Worm (Caenorhabditis elegans): ENCODE data around the gene F25E5.1.

F25E5.1 gene

DNA sequence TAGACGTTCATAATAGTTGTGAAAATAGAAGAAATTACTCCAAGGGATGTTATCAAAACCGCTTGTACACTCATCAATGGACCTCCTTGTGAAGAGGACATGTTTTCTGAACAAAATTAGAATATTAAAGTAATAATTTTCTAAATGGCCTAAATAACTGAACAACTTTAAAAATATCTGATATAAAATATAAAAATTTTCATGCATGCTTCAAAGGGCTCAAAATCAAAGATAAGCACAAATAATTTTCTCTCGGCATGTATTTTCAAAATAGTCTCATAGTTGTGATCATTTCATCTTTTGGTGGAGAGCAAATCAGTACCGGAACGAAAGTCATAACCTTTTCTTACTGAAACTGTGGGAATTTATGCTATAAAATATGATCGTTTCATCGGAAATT, 19.3 kb downstream of the F25E5.1 start, which contains the start of gene srbc-8:
srbc-8 (minus strand) TSS at position 101 of the 400 bp plus-strand sequence.
- no peak for TF ChIP-seq ceh-82 (tag; optimal IDR thresholded peaks at IDR 0.05)
- TF ChIP-seq efl-1 (optimal IDR thresholded peaks at IDR 0.05), result no peak
- peak in 1 of 2 experiments; percentile 22 for TF ChIP-seq efl-1 (GFP tag; optimal IDR thresholded peaks at IDR 0.05 in 1 of 2)

DNA sequence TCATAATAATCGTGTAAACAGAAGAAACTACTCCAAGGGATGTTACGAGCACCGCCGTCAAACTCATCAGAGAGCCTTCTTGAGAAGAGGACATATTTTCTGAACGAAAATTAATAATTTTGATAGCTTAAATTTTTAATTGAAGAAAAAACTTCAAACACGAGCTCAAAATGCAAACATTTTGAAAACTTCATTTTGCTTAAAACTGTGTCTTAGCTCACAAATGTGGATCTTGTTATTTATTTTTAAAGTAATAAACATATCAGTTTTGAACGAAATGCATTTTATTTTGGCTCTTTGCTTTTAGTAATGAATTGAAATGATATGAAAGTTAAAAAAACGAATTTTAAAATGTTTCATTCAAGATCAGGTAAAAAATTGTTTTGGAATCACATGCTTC, 21.8 kb downstream of the F25E5.1 start, which contains the start of gene srbc-7:
srbc-7 (minus strand) TSS at position 101 of the 400 bp plus-strand sequence.
- TF ChIP-seq mdl-1 (tag; optimal IDR thresholded peaks at IDR 0.05) (no peak), ztf-4 (tag; optimal IDR thresholded peaks at IDR 0.05) (no peak), elt-3 (tag; optimal IDR thresholded peaks at IDR 0.05) (no peak), nhr-71 (tag; optimal IDR thresholded peaks at IDR 0.05) (no peak), C04F5.9 (tag; optimal IDR thresholded peaks at IDR 0.05) (no peak), tbx-2 (tag; optimal IDR thresholded peaks at IDR 0.05) (no peak), ama-1 (optimal IDR thresholded peaks at IDR 0.05) (no peak), nhr-12 (tag; optimal IDR thresholded peaks at IDR 0.05) (no peak), isw-1 (GFP tag; IDR thresholded peaks at IDR 0.05) (no peak), fkh-10 (GFP tag; optimal IDR thresholded peaks at IDR 0.05) (no peak), ceh-8 (GFP tag; optimal IDR thresholded peaks at IDR 0.05) (no peak), nhr-11 (tag; optimal IDR thresholded peaks at IDR 0.05) (no peak)

DNA sequence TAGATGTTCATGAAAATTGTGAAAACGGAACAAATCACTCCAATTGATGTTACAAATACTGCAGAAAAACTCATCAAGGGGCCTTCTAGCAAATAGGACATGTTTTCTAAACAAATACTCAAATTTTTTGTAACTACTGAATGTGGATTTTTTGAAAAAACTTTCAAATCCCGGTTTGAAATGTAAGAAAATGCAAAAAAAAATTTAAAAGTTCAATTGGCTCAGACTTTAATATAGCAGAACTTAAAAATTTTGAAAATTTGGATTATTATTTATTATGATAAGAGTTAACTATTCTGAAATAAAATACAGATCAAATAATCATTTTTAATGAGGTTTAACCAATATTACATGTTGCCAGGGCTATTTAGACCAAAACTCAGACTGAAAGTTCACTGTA, 24.7 kb downstream of the F25E5.1 start, which contains the start of gene srbc-9:
srbc-9 (minus strand) TSS at position 101 of the 400 bp plus-strand sequence.
- TF ChIP-seq irx-1 (tag; optimal IDR thresholded peaks at IDR 0.05) (no peak), isw-1 (GFP tag; IDR thresholded peaks at IDR 0.05) (no peak), ceh-82 (tag; optimal IDR thresholded peaks at IDR 0.05) (no peak), efl-1 (optimal IDR thresholded peaks at IDR 0.05) (no peak), efl-1 (GFP tag; optimal IDR thresholded peaks at IDR 0.05 in 1 of 2) (no peak), nhr-20 (tag; optimal IDR thresholded peaks at IDR 0.05) (no peak), hpl-2 (GFP tag; optimal IDR thresholded peaks at IDR 0.05) (no peak), blmp-1 (tag; optimal IDR thresholded peaks at IDR 0.05) (no peak)

DNA sequence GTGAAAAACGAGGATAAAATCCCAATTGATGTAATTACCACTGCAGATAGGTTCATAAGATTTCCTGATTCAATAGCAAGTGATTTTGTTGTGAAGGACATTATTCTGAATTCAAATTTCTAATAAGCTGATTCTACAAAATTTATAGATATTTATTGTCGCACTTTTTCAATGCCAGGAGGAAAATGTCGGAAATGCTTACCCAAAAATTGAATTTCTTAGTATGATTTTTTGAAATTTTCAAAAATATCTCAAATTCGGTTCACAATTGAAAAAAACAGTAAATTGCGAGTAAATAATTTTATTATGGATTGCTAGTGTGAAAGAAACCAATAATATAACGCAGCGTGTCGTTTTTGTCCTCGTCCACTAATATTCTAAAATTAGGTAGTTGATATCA, 27.2 kb downstream of the F25E5.1 start, which contains the start of gene srbc-10:
srbc-10 (minus strand) TSS at position 101 of the 400 bp plus-strand sequence.
- TF ChIP-seq lin-39 (tag; optimal IDR thresholded peaks at IDR 0.05) (no peak), efl-1 (optimal IDR thresholded peaks at IDR 0.05) (no peak), efl-1 (GFP tag; optimal IDR thresholded peaks at IDR 0.05 in 1 of 2) (peak in 1 of 2 experiments; percentile 55), lsy-2 (tag; optimal IDR thresholded peaks at IDR 0.05) (no peak)

DNA sequence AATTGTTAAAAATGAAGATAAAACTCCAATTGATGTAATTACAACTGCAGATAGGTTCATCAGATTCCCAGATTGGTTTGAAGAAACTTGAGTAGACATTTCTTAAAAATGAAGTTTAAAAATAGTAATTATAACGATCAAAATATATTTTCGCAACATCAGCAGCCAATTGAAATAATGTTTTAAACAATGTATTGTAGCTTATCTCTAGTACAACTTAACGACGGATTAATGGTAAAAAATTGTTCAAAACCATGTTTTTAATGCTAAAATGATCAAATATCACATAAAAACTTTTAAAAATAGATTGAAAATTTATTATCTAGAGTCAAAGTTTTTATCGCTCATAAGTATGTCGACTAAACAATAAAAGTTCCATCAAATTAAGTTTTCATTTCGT, 29.5 kb downstream of the F25E5.1 start, which contains the start of gene srbc-11:
srbc-11 (minus strand) TSS at position 101 of the 400 bp plus-strand sequence.
- TF ChIP-seq C04F5.9 (tag; optimal IDR thresholded peaks at IDR 0.05) (no peak), ztf-4 (tag; optimal IDR thresholded peaks at IDR 0.05) (no peak), aha-1 (tag; optimal IDR thresholded peaks at IDR 0.05) (no peak), ama-1 (optimal IDR thresholded peaks at IDR 0.05) (no peak), dpl-1 (GFP tag; optimal IDR thresholded peaks at IDR 0.05) (no peak)

DNA sequence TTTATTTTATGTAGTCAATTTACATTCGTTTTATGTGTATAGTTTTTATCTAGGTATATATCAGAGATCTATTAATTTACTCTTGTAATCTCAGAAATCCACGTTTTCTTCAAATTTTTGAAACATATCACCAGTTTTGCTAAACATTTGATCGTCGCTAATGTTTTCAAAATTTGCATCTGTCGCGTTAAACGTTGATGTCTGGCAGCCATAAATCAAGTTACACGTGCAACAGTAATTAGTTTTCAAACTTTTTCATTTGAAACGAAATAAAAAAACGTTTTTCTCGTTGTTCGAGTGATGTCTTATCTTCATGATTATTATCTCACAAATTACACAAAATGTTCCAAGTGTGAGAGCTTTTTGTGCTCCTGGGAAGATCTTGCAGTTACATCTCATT, 31.8 kb downstream of the F25E5.1 start, which contains the start of gene srh-79:
srh-79 (plus strand) TSS at position 301 of the 400 bp plus-strand sequence.
- no peak for TF ChIP-seq alr-1 (tag; optimal IDR thresholded peaks at IDR 0.05; ENCODE audit: borderline replicate concordance)
- TF ChIP-seq pag-3 (tag; optimal IDR thresholded peaks at IDR 0.05; ENCODE audit: borderline replicate concordance, insufficient read depth), result no peak
- TF ChIP-seq zag-1 (tag; optimal IDR thresholded peaks at IDR 0.05), result no peak
- no peak for TF ChIP-seq nhr-28 (tag; optimal IDR thresholded peaks at IDR 0.05)
- TF ChIP-seq xbp-1 (tag; optimal IDR thresholded peaks at IDR 0.05), result no peak
- no peak for TF ChIP-seq egl-13 (tag; optimal IDR thresholded peaks at IDR 0.05)
- no peak for TF ChIP-seq isw-1 (GFP tag; IDR thresholded peaks at IDR 0.05)
- TF ChIP-seq lin-15B (tag; optimal IDR thresholded peaks at IDR 0.05), result no peak
- no peak for TF ChIP-seq nhr-47 (tag; optimal IDR thresholded peaks at IDR 0.05)
- TF ChIP-seq elt-2 (tag; optimal IDR thresholded peaks at IDR 0.05), result no peak
- TF ChIP-seq lsy-2 (tag; optimal IDR thresholded peaks at IDR 0.05), result no peak
- no peak for TF ChIP-seq nhr-71 (tag; optimal IDR thresholded peaks at IDR 0.05)
- no peak for TF ChIP-seq C04F5.9 (tag; optimal IDR thresholded peaks at IDR 0.05)
- no peak for TF ChIP-seq aha-1 (tag; optimal IDR thresholded peaks at IDR 0.05)
- TF ChIP-seq swsn-7 (tag; optimal IDR thresholded peaks at IDR 0.05), result no peak
- TF ChIP-seq unc-86 (tag; optimal IDR thresholded peaks at IDR 0.05), result no peak
- TF ChIP-seq ces-1 (GFP tag; optimal IDR thresholded peaks at IDR 0.05), result no peak
- TF ChIP-seq unc-30 (tag; optimal IDR thresholded peaks at IDR 0.05), result no peak
- no peak for TF ChIP-seq nhr-76 (tag; optimal IDR thresholded peaks at IDR 0.05)
- no peak for TF ChIP-seq ceh-63 (GFP tag; optimal IDR thresholded peaks at IDR 0.05)

All from whole organism, L1 larva.